Comparison of ENCODE assay signal across 5 fruit fly cellular contexts in the genomic region with DNA sequence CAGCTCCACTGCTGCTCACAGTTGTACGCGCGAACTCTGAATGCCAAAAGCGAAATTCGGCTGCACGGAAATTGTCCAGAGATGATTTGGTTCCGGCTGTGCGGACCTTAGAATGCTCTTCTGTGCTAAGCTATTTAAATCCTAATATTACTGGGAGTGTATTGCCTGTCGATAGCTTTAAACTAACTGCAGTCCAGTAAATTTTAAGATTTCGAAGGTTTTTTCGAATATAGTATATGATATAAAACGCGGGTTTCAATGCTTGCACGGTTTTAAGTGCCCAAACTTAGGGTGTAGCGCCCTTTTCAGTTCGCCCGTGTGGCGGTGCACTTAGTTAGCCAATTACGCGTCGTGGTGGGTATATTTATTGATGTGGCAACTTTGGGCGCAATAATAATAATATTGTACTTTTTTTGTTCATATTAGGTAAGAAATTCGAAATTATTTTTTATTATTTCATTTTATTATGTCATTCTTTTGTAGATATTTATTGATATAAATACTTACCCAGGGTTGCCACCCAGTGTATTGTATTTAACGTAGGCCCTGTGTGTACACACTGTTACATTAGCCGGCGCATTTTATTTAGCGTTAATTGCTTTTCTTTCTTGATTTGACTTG.
TF ChIP-seq lines count a peak whose summit lies in the region.

A gene (minus strand): TSS at position 262 of the 621 bp plus-strand sequence.
A gene (plus strand): TSS at position 367 of the 621 bp plus-strand sequence.

TF ChIP-seq in whole organism, adult, 20 proteins besides CTCF, POLR2A, EP300 and RAD21 (continued from another document):
- TF ChIP-seq Hr96 (GFP tag; optimal IDR thresholded peaks at IDR 0.05; lab: Kevin White, UChicago) (peak; percentile 99), CG11617 (GFP tag; optimal IDR thresholded peaks at IDR 0.05; lab: Kevin White, UChicago) (peak; percentile 99), tj (GFP tag; optimal IDR thresholded peaks at IDR 0.05; lab: Kevin White, UChicago) (peak; percentile 94), pad (GFP tag; optimal IDR thresholded peaks at IDR 0.05; lab: Kevin White, UChicago) (peak; percentile 96)

TF ChIP-seq in whole organism, embryonic, 481 proteins besides CTCF, POLR2A, EP300 and RAD21 (continued from another document and continues in another):
- TF ChIP-seq sc (optimal IDR thresholded peaks at IDR 0.05; lab: Kevin White, UChicago) (no peak), sc (GFP tag; optimal IDR thresholded peaks at IDR 0.05; lab: Kevin White, UChicago) (peak; percentile 100), CG15269 (tag; optimal IDR thresholded peaks at IDR 0.05; lab: Kevin White, UChicago) (peak; percentile 100), Fer2 (tag; optimal IDR thresholded peaks at IDR 0.05; lab: Kevin White, UChicago) (peak; percentile 99), sna (GFP tag; IDR thresholded peaks at IDR 0.05; lab: Robert Waterston, UW; ENCODE audit: partially characterized antibody) (peak; percentile 39; the same call in 1 of the 2 replicates), amos (GFP tag; IDR thresholded peaks at IDR 0.05; lab: Robert Waterston, UW; ENCODE audit: partially characterized antibody) (0 out of 2 replicates have a peak, but pooled peaks have one; percentile 18), CG34376 (GFP tag; optimal IDR thresholded peaks at IDR 0.05; lab: Kevin White, UChicago) (peak; percentile 100), salm (tag; optimal IDR thresholded peaks at IDR 0.05; lab: Kevin White, UChicago) (peak; percentile 100), jing (GFP tag; optimal IDR thresholded peaks at IDR 0.05; lab: Kevin White, UChicago) (peak; percentile 100), CG4820 (GFP tag; optimal IDR thresholded peaks at IDR 0.05; lab: Kevin White, UChicago) (peak; percentile 99), CG31441 (GFP tag; IDR thresholded peaks at IDR 0.05; lab: Robert Waterston, UW) (peak; percentile 99), MBD-R2 (GFP tag; IDR thresholded peaks at IDR 0.05; lab: Robert Waterston, UW) (peak; percentile 99), gt (GFP tag; IDR thresholded peaks at IDR 0.05; lab: Robert Waterston, UW) (peak; percentile 100), Xbp1 (GFP tag; optimal IDR thresholded peaks at IDR 0.05; lab: Kevin White, UChicago) (peak; percentile 100), CG13424 (tag; optimal IDR thresholded peaks at IDR 0.05; lab: Kevin White, UChicago) (peak; percentile 100), nerfin-1 (tag; optimal IDR thresholded peaks at IDR 0.05; lab: Kevin White, UChicago) (peak; percentile 99), D (optimal IDR thresholded peaks at IDR 0.05; lab: Kevin White, UChicago) (no peak), D (GFP tag; optimal IDR thresholded peaks at IDR 0.05; lab: Kevin White, UChicago) (peak; percentile 100), CG7928 (GFP tag; optimal IDR thresholded peaks at IDR 0.05; lab: Kevin White, UChicago) (peak; percentile 87), h (optimal IDR thresholded peaks at IDR 0.05; lab: Kevin White, UChicago) (no peak), crol (GFP tag; IDR thresholded peaks at IDR 0.05; lab: Robert Waterston, UW) (peak; percentile 93), zen2 (GFP tag; IDR thresholded peaks at IDR 0.05; lab: Robert Waterston, UW; ENCODE audit: partially characterized antibody) (no peak), CG1024 (GFP tag; IDR thresholded peaks at IDR 0.05; lab: Robert Waterston, UW) (peak; percentile 98), CG34422 (GFP tag; IDR thresholded peaks at IDR 0.05; lab: Robert Waterston, UW) (peak; percentile 100), Vsx1 (GFP tag; optimal IDR thresholded peaks at IDR 0.05; lab: Kevin White, UChicago) (peak; percentile 99), z (GFP tag; IDR thresholded peaks at IDR 0.05; lab: Robert Waterston, UW) (peak; percentile 89), CG2129 (GFP tag; IDR thresholded peaks at IDR 0.05; lab: Robert Waterston, UW; ENCODE audit: partially characterized antibody) (no peak), btn (GFP tag; optimal IDR thresholded peaks at IDR 0.05; lab: Kevin White, UChicago) (peak; percentile 100), Ada2b (GFP tag; IDR thresholded peaks at IDR 0.05; lab: Robert Waterston, UW) (peak; percentile 100)

TF ChIP-seq in whole organism, prepupa, 60 proteins besides CTCF, POLR2A, EP300 and RAD21 (continued from another document and continues in another):
- TF ChIP-seq Sox102F (GFP tag; optimal IDR thresholded peaks at IDR 0.05; lab: Kevin White, UChicago) (peak; percentile 100), Eip93F (GFP tag; optimal IDR thresholded peaks at IDR 0.05; lab: Kevin White, UChicago) (peak; percentile 100), cyc (GFP tag; optimal IDR thresholded peaks at IDR 0.05; lab: Kevin White, UChicago) (peak; percentile 100), achi (GFP tag; optimal IDR thresholded peaks at IDR 0.05; lab: Kevin White, UChicago) (peak; percentile 99), spab (GFP tag; optimal IDR thresholded peaks at IDR 0.05; lab: Kevin White, UChicago) (peak; percentile 100), vri (GFP tag; optimal IDR thresholded peaks at IDR 0.05; lab: Kevin White, UChicago) (peak; percentile 100), Hr38 (GFP tag; optimal IDR thresholded peaks at IDR 0.05; lab: Kevin White, UChicago) (peak; percentile 100), CG8119 (GFP tag; IDR thresholded peaks at IDR 0.05; lab: Robert Waterston, UW) (peak; percentile 100), Blimp-1 (GFP tag; optimal IDR thresholded peaks at IDR 0.05; lab: Kevin White, UChicago) (peak; percentile 98), CG4318 (GFP tag; optimal IDR thresholded peaks at IDR 0.05; lab: Kevin White, UChicago) (peak; percentile 100), dac (GFP tag; optimal IDR thresholded peaks at IDR 0.05; lab: Kevin White, UChicago) (peak; percentile 100), CG9139 (GFP tag; optimal IDR thresholded peaks at IDR 0.05; lab: Kevin White, UChicago) (peak; percentile 99), fkh (GFP tag; optimal IDR thresholded peaks at IDR 0.05; lab: Kevin White, UChicago) (peak; percentile 96), CG11902 (GFP tag; optimal IDR thresholded peaks at IDR 0.05; lab: Kevin White, UChicago) (peak; percentile 100), CG32006 (GFP tag; optimal IDR thresholded peaks at IDR 0.05; lab: Kevin White, UChicago) (peak; percentile 100), Lpt (GFP tag; optimal IDR thresholded peaks at IDR 0.05; lab: Kevin White, UChicago) (peak; percentile 100), CG6792 (GFP tag; optimal IDR thresholded peaks at IDR 0.05; lab: Kevin White, UChicago) (peak; percentile 100), fd85E (GFP tag; optimal IDR thresholded peaks at IDR 0.05; lab: Kevin White, UChicago) (peak; percentile 99), CG16779 (tag; optimal IDR thresholded peaks at IDR 0.05; lab: Kevin White, UChicago) (peak; percentile 99), dsx (GFP tag; optimal IDR thresholded peaks at IDR 0.05; lab: Kevin White, UChicago; ENCODE audit: poor library complexity, severe bottlenecking) (peak; percentile 99), CG6163 (GFP tag; IDR thresholded peaks at IDR 0.05; lab: Robert Waterston, UW) (peak; percentile 100), CG11762 (GFP tag; optimal IDR thresholded peaks at IDR 0.05; lab: Kevin White, UChicago; ENCODE audit: insufficient read depth) (peak; percentile 100), CG7368 (GFP tag; optimal IDR thresholded peaks at IDR 0.05; lab: Kevin White, UChicago) (peak; percentile 100), svp (GFP tag; lab: Kevin White, UChicago) (peak; percentile 100), esn (GFP tag; optimal IDR thresholded peaks at IDR 0.05; lab: Kevin White, UChicago) (peak; percentile 100), CG8319 (GFP tag; optimal IDR thresholded peaks at IDR 0.05; lab: Kevin White, UChicago) (peak; percentile 100), Smox (GFP tag; optimal IDR thresholded peaks at IDR 0.05; lab: Kevin White, UChicago) (peak; percentile 100), Eip78C (GFP tag; lab: Kevin White, UChicago) (peak; percentile 100), CG15336 (GFP tag; IDR thresholded peaks at IDR 0.05; lab: Robert Waterston, UW) (peak; percentile 100), OdsH (GFP tag; optimal IDR thresholded peaks at IDR 0.05; lab: Kevin White, UChicago) (peak; percentile 100)

TF ChIP-seq in whole organism, pupa, 21 proteins besides CTCF, POLR2A, EP300 and RAD21 (continued from another document):
- peak; percentile 100 for TF ChIP-seq fd96Ca (GFP tag; IDR thresholded peaks at IDR 0.05; lab: Robert Waterston, UW)
- peak; percentile 100 for TF ChIP-seq Snoo (tag; optimal IDR thresholded peaks at IDR 0.05; lab: Kevin White, UChicago)

TF ChIP-seq in whole organism, wandering third instar larva, 38 proteins besides CTCF, POLR2A, EP300 and RAD21 (continued from another document):
- no peak for TF ChIP-seq Abd-B (GFP tag; optimal IDR thresholded peaks at IDR 0.05; lab: Kevin White, UChicago)
- TF ChIP-seq CG32264 (GFP tag; optimal IDR thresholded peaks at IDR 0.05; lab: Kevin White, UChicago), result peak; percentile 99
- peak; percentile 100 for TF ChIP-seq Hnf4 (GFP tag; optimal IDR thresholded peaks at IDR 0.05; lab: Kevin White, UChicago)
- peak; percentile 100 for TF ChIP-seq rgr (GFP tag; optimal IDR thresholded peaks at IDR 0.05; lab: Kevin White, UChicago)
- no peak for TF ChIP-seq pan (optimal IDR thresholded peaks at IDR 0.05; lab: Kevin White, UChicago)
- TF ChIP-seq Hr78 (GFP tag; optimal IDR thresholded peaks at IDR 0.05; lab: Kevin White, UChicago), result no peak
- no peak for TF ChIP-seq dl (GFP tag; optimal IDR thresholded peaks at IDR 0.05; lab: Kevin White, UChicago; ENCODE audit: insufficient read depth in 1 of 2, partially characterized antibody in 2 of 2)
- peak; percentile 39 for TF ChIP-seq Dif (GFP tag; optimal IDR thresholded peaks at IDR 0.05; lab: Kevin White, UChicago; ENCODE audit: partially characterized antibody)
- peak; percentile 100 for TF ChIP-seq OdsH (GFP tag; optimal IDR thresholded peaks at IDR 0.05; lab: Kevin White, UChicago)
- TF ChIP-seq Mio (GFP tag; optimal IDR thresholded peaks at IDR 0.05; lab: Kevin White, UChicago), result peak; percentile 97
- TF ChIP-seq jim (GFP tag; optimal IDR thresholded peaks at IDR 0.05; lab: Kevin White, UChicago), result peak; percentile 92
- peak; percentile 100 for TF ChIP-seq HLH106 (tag; optimal IDR thresholded peaks at IDR 0.05; lab: Kevin White, UChicago)
- TF ChIP-seq tai (GFP tag; optimal IDR thresholded peaks at IDR 0.05; lab: Kevin White, UChicago), result peak; percentile 99
- peak; percentile 98 for TF ChIP-seq brk (GFP tag; optimal IDR thresholded peaks at IDR 0.05; lab: Kevin White, UChicago)
- peak; percentile 99 for TF ChIP-seq woc (GFP tag; optimal IDR thresholded peaks at IDR 0.05; lab: Kevin White, UChicago)
- peak; percentile 95 for TF ChIP-seq Dfd (GFP tag; optimal IDR thresholded peaks at IDR 0.05; lab: Kevin White, UChicago)
- peak; percentile 99 for TF ChIP-seq Rel (GFP tag; optimal IDR thresholded peaks at IDR 0.05; lab: Kevin White, UChicago)
- peak; percentile 94 for TF ChIP-seq Rel (tag; optimal IDR thresholded peaks at IDR 0.05; lab: Kevin White, UChicago)
- peak; percentile 100 for TF ChIP-seq dmrt93B (GFP tag; optimal IDR thresholded peaks at IDR 0.05; lab: Kevin White, UChicago)
